Worm (Caenorhabditis elegans): Measurements from ENCODE around the gene K11D12.11.

- TF ChIP-seq dmd-4 (tag; optimal IDR thresholded peaks at IDR 0.05; ENCODE audit: borderline replicate concordance) (no peak), pqm-1 (tag; optimal IDR thresholded peaks at IDR 0.05) (no peak), nhr-11 (tag; optimal IDR thresholded peaks at IDR 0.05) (no peak), ets-4 (tag; optimal IDR thresholded peaks at IDR 0.05) (no peak), ceh-9 (tag; optimal IDR thresholded peaks at IDR 0.05) (no peak), sdc-2 (tag; optimal IDR thresholded peaks at IDR 0.05) (no peak), unc-86 (tag; optimal IDR thresholded peaks at IDR 0.05) (no peak), pag-3 (tag; optimal IDR thresholded peaks at IDR 0.05; ENCODE audit: borderline replicate concordance) (no peak), Y22D7AL.16 (tag; optimal IDR thresholded peaks at IDR 0.05) (no peak), K09A11.1 (tag; optimal IDR thresholded peaks at IDR 0.05; ENCODE audit: insufficient read depth) (no peak), ref-2 (tag; optimal IDR thresholded peaks at IDR 0.05) (no peak)
These were observed 6.7 kb upstream of the K11D12.11 start, which contains the start of gene exc-14 for ce11 chrV:5046103-5046502.
